Fruit fly (Drosophila melanogaster) whole organism, embryonic: ENCODE results near the gene meso18E.

ENCODE experiments used
- CG1832 ChIP-seq: fragments of 200-800 bp; sonication (Bioruptor generic); optimal IDR thresholded peaks from 2 replicates; lab custom pipeline; 2017; ENCODE audit warnings: missing biosample characterization, mild to moderate bottlenecking, missing genetic modification characterization, inconsistent platforms
- NC2β ChIP-seq: fragments of 200-800 bp; sonication (Bioruptor generic); optimal IDR thresholded peaks from 2 replicates; lab custom pipeline; 2016; ENCODE audit warnings: missing biosample characterization, missing genetic modification characterization
- NFAT ChIP-seq: fragments of 200-800 bp; sonication (Bioruptor generic); IDR thresholded peaks from 2 replicates; pipeline ENCODE4 v1.3.6; 2022; ENCODE audit warnings: missing biosample characterization, missing genetic modification characterization

DNA sequence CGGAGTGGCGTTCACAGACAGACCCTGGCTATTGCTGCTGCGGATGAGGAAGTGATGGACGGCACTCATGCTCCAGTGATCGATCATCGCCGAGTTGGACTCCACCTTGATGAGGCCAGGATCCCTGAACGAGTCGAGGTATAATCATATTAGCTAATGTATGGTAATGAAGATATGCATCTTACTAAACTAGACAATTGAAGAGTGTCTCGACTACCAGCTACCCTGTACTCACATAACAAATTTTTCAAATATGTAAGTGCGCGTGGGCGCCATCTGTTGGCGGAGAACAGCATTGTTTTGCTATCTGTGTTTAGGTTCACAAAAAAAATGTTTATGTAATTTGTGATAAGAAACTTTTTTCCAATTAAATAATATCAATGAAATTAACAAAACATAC lies 33.6 kb downstream of the meso18E start:
- TF ChIP-seq NFAT (GFP tag; lab: Robert Waterston, UW) (no peak), NC2β (GFP tag; lab: Kevin White, UChicago) (no peak), CG1832 (GFP tag; lab: Kevin White, UChicago) (no peak)
